Worm (Caenorhabditis elegans) whole organism, young adult: ENCODE measurements around the gene mut-14.

Source experiments
- C06A6.2 ChIP-seq: fragments of 200-800 bp; sonication (Bioruptor generic); conservative IDR thresholded peaks from 2 replicates; pipeline ENCODE4 v1.3.6; 2022; ENCODE audit warnings: missing genetic modification characterization, missing compliant biosample characterization
- F22D6.2 ChIP-seq: sonication (generic microtip); optimal IDR thresholded peaks from 2 replicates; lab custom pipeline; 2016; ENCODE audit warnings: mild to moderate bottlenecking, missing genetic modification characterization, missing compliant biosample characterization
- F55B11.4 ChIP-seq: sonication (generic microtip); optimal IDR thresholded peaks from 2 replicates; lab custom pipeline; 2016; ENCODE audit warnings: missing compliant biosample characterization, missing genetic modification characterization, borderline replicate concordance; ENCODE audit not compliant: insufficient read depth
- K11D2.4 ChIP-seq: fragments of 200-800 bp; sonication (Bioruptor generic); IDR thresholded peaks from 2 replicates; pipeline ENCODE4 v1.3.6; 2022; ENCODE audit warnings: missing genetic modification reagents, missing genetic modification characterization, missing compliant biosample characterization
- T07F8.4 ChIP-seq: sonication (generic microtip); optimal IDR thresholded peaks from 2 replicates; lab custom pipeline; 2016; ENCODE audit warnings: mild to moderate bottlenecking, missing genetic modification characterization, moderate library complexity, missing compliant biosample characterization
- Y53G8AR.9 ChIP-seq: fragments of 200-800 bp; sonication (Bioruptor generic); conservative IDR thresholded peaks from 2 replicates; pipeline ENCODE4 v1.3.6; 2022; ENCODE audit warnings: missing genetic modification reagents, missing genetic modification characterization, missing compliant biosample characterization
- Y95B8A.8 ChIP-seq: fragments of 200-800 bp; sonication (Bioruptor generic); IDR thresholded peaks from 2 replicates; pipeline ENCODE4 v1.3.6; 2022; ENCODE audit warnings: missing genetic modification reagents, missing genetic modification characterization, missing compliant biosample characterization
- akir-1 ChIP-seq: fragments of 200-800 bp; sonication (Bioruptor generic); optimal IDR thresholded peaks from 2 replicates; lab custom pipeline; 2018; ENCODE audit warnings: mild to moderate bottlenecking, missing genetic modification characterization, moderate library complexity, missing compliant biosample characterization
- aptf-3 ChIP-seq: fragments of 200-800 bp; sonication (Bioruptor generic); IDR thresholded peaks from 2 replicates; pipeline ENCODE4 v1.3.6; 2022; ENCODE audit warnings: missing genetic modification characterization, missing compliant biosample characterization
- atf-7 ChIP-seq: sonication (generic microtip); optimal IDR thresholded peaks from 2 replicates; lab custom pipeline; 2017; ENCODE audit warnings: mild to moderate bottlenecking, missing genetic modification characterization, missing compliant biosample characterization
- athp-1 ChIP-seq: sonication (generic microtip); optimal IDR thresholded peaks from 2 replicates; lab custom pipeline; 2017; ENCODE audit warnings: mild to moderate bottlenecking, missing genetic modification characterization, missing compliant biosample characterization
- attf-3 ChIP-seq: fragments of 200-800 bp; sonication (Bioruptor generic); conservative IDR thresholded peaks from 2 replicates; pipeline ENCODE4 v1.3.6; 2022; ENCODE audit warnings: missing genetic modification reagents, missing genetic modification characterization, missing compliant biosample characterization
- attf-5 ChIP-seq: fragments of 200-800 bp; sonication (Bioruptor generic); optimal IDR thresholded peaks from 2 replicates; lab custom pipeline; 2018; ENCODE audit warnings: mild to moderate bottlenecking, missing genetic modification characterization, missing compliant biosample characterization
- bed-2 ChIP-seq: fragments of 200-800 bp; sonication (Bioruptor generic); IDR thresholded peaks from 2 replicates; pipeline ENCODE4 v1.3.6; 2022; ENCODE audit warnings: missing genetic modification reagents, missing genetic modification characterization, missing compliant biosample characterization
- cebp-2 ChIP-seq: fragments of 200-800 bp; sonication (Bioruptor generic); IDR thresholded peaks from 2 replicates; pipeline ENCODE4 v1.3.6; 2022; ENCODE audit warnings: missing genetic modification characterization, missing compliant biosample characterization
- ceh-100 ChIP-seq: fragments of 200-800 bp; sonication (Bioruptor generic); IDR thresholded peaks from 2 replicates; pipeline ENCODE4 v1.3.6; 2022; ENCODE audit warnings: missing genetic modification reagents, missing genetic modification characterization, missing compliant biosample characterization
- ceh-91 ChIP-seq: fragments of 200-800 bp; sonication (Bioruptor generic); IDR thresholded peaks from 2 replicates; pipeline ENCODE4 v1.3.6; 2022; ENCODE audit warnings: missing genetic modification reagents, missing genetic modification characterization, missing compliant biosample characterization
- chd-7 ChIP-seq: sonication (generic microtip); optimal IDR thresholded peaks from 2 replicates; lab custom pipeline; 2016; ENCODE audit warnings: mild to moderate bottlenecking, missing genetic modification characterization, moderate library complexity, missing compliant biosample characterization
- egl-44 ChIP-seq: fragments of 200-800 bp; sonication (Bioruptor generic); IDR thresholded peaks from 2 replicates; pipeline ENCODE4 v1.3.6; 2022; ENCODE audit warnings: missing genetic modification reagents, missing genetic modification characterization, missing compliant biosample characterization
- egrh-3 ChIP-seq: fragments of 200-800 bp; sonication (Bioruptor generic); IDR thresholded peaks from 2 replicates; pipeline ENCODE4 v1.3.6; 2022; ENCODE audit warnings: missing genetic modification reagents, missing genetic modification characterization, missing compliant biosample characterization
- him-1 ChIP-seq: sonication (generic microtip); optimal IDR thresholded peaks from 2 replicates; lab custom pipeline; 2016; ENCODE audit warnings: missing genotype, missing genetic modification reagents, missing genetic modification characterization, missing compliant biosample characterization
- hmg-1.2 ChIP-seq: fragments of 200-800 bp; sonication (Bioruptor generic); IDR thresholded peaks from 2 replicates; pipeline ENCODE4 v1.3.6; 2022; ENCODE audit warnings: missing genetic modification reagents, missing genetic modification characterization, missing compliant biosample characterization
- lin-26 ChIP-seq: fragments of 200-800 bp; sonication (Bioruptor generic); IDR thresholded peaks from 2 replicates; pipeline ENCODE4 v1.3.6; 2022; ENCODE audit warnings: missing genetic modification reagents, missing genetic modification characterization, missing compliant biosample characterization
- madf-3 ChIP-seq: fragments of 200-800 bp; sonication (Bioruptor generic); IDR thresholded peaks from 2 replicates; pipeline ENCODE4 v1.3.6; 2022; ENCODE audit warnings: missing genetic modification reagents, missing genetic modification characterization, missing compliant biosample characterization
- madf-6 ChIP-seq: fragments of 200-800 bp; sonication (Bioruptor generic); IDR thresholded peaks from 2 replicates; pipeline ENCODE4 v1.3.6; 2022; ENCODE audit warnings: missing genetic modification reagents, missing genetic modification characterization, missing compliant biosample characterization
- nfya-1 ChIP-seq: sonication (generic microtip); optimal IDR thresholded peaks from 2 replicates; lab custom pipeline; 2017; ENCODE audit warnings: antibody characterized with exemption, missing compliant biosample characterization, missing genetic modification characterization, borderline replicate concordance; ENCODE audit not compliant: insufficient read depth
- nfya-2 ChIP-seq: fragments of 200-800 bp; sonication (Bioruptor generic); IDR thresholded peaks from 2 replicates; pipeline ENCODE4 v1.3.6; 2022; ENCODE audit warnings: missing genetic modification reagents, missing genetic modification characterization, missing compliant biosample characterization
- nhr-80 ChIP-seq: sonication (generic microtip); optimal IDR thresholded peaks from 2 replicates; lab custom pipeline; 2016; ENCODE audit warnings: missing genetic modification characterization, missing compliant biosample characterization
- pbrm-1 ChIP-seq: fragments of 200-800 bp; sonication (Bioruptor generic); IDR thresholded peaks from 2 replicates; pipeline ENCODE4 v1.3.6; 2022; ENCODE audit warnings: missing genetic modification reagents, missing genetic modification characterization, missing compliant biosample characterization
- rcor-1 ChIP-seq: fragments of 200-800 bp; sonication (Bioruptor generic); IDR thresholded peaks from 2 replicates; pipeline ENCODE4 v1.3.6; 2022; ENCODE audit warnings: missing genetic modification reagents, missing genetic modification characterization, missing compliant biosample characterization
- rec-8 ChIP-seq, 2 experiments: sonication (generic microtip); optimal IDR thresholded peaks; 2 replicates each; lab custom pipeline; 2016; ENCODE audit warnings: mild to moderate bottlenecking in 2 of 2, missing genetic modification characterization in 2 of 2, missing genetic modification reagents in 2 of 2, missing genotype in 2 of 2, missing biosample characterization in 1 of 2, missing compliant biosample characterization in 1 of 2, moderate library complexity in 1 of 2
- repo-1 ChIP-seq: sonication (generic microtip); optimal IDR thresholded peaks from 2 replicates; lab custom pipeline; 2017; ENCODE audit warnings: mild to moderate bottlenecking, missing genetic modification characterization, missing compliant biosample characterization
- snpc-4 ChIP-seq, 5 experiments: fragments of 150-350 bp in 1 of 5; sonication (generic microtip) in 4 of 5; optimal IDR thresholded peaks; 2 replicates each; lab custom pipeline; 2014 to 2018; ENCODE audit warnings: missing genetic modification characterization in 5 of 5, missing biosample characterization in 3 of 5, antibody characterized with exemption in 2 of 5, mild to moderate bottlenecking in 2 of 5, missing compliant biosample characterization in 2 of 5, missing genotype in 2 of 5, moderate library complexity in 2 of 5, missing genetic modification reagents in 1 of 5
- tlf-1 ChIP-seq: fragments of 200-800 bp; sonication (Bioruptor generic); optimal IDR thresholded peaks from 2 replicates; lab custom pipeline; 2018; ENCODE audit warnings: mild to moderate bottlenecking, missing genetic modification characterization, missing compliant biosample characterization
- unc-62 ChIP-seq: fragments of 150-350 bp; optimal IDR thresholded peaks from 2 replicates; lab custom pipeline; 2014; ENCODE audit warnings: missing biosample characterization, missing genetic modification reagents, missing genetic modification characterization
- ztf-18 ChIP-seq: sonication (generic microtip); optimal IDR thresholded peaks from 2 replicates; lab custom pipeline; 2016; ENCODE audit warnings: missing genotype, mild to moderate bottlenecking, missing genetic modification characterization, missing compliant biosample characterization
- ztf-25 ChIP-seq: fragments of 200-800 bp; sonication (Bioruptor generic); IDR thresholded peaks from 2 replicates; pipeline ENCODE4 v1.3.6; 2022; ENCODE audit warnings: missing genetic modification reagents, missing genetic modification characterization, missing compliant biosample characterization
- ztf-28 ChIP-seq: fragments of 200-800 bp; sonication (Bioruptor generic); IDR thresholded peaks from 2 replicates; pipeline ENCODE4 v1.3.6; 2022; ENCODE audit warnings: missing genetic modification reagents, missing genetic modification characterization, missing compliant biosample characterization

Gene mut-14

DNA sequence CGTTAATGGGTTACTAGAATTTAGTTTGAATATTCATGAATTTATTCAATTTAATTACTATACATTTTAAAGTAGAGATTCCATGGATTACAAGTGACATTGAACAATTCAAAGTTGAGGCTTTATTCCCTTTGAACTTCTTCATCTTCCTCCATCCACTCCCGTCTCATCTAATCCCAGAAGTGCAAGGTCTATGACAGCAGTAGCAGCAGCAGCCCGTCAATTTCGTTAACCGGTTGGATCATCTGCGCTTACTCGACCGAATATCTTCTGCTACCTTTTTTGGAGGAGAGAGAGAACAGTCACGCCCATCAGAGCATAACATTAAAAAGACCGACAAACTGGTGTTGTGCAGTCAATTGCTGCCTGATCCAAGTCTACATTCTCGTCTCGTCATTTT lies 43.2 kb downstream of the mut-14 start, which contains the start of gene M03E7.2:
M03E7.2 (plus strand) TSS at position 301 of the 400 bp plus-strand sequence.
- TF ChIP-seq pbrm-1 (GFP tag; lab: Robert Waterston, UW) (no peak), C06A6.2 (GFP tag; lab: Robert Waterston, UW) (no peak), egl-44 (GFP tag; lab: Robert Waterston, UW) (no peak), chd-7 (no peak), ztf-25 (GFP tag; lab: Robert Waterston, UW) (no peak), Y95B8A.8 (no peak), ceh-100 (GFP tag; lab: Robert Waterston, UW) (no peak), nhr-80 (no peak), egrh-3 (GFP tag; lab: Robert Waterston, UW) (no peak), F22D6.2 (tag; lab: Kevin White, UChicago) (no peak), tlf-1 (GFP tag; lab: Kevin White, UChicago) (no peak), akir-1 (GFP tag; lab: Kevin White, UChicago) (no peak), T07F8.4 (no peak), attf-3 (GFP tag; lab: Robert Waterston, UW) (no peak), rcor-1 (GFP tag; lab: Robert Waterston, UW) (no peak), hmg-1.2 (GFP tag; lab: Robert Waterston, UW) (no peak), repo-1 (tag; lab: Kevin White, UChicago) (no peak), athp-1 (tag; lab: Kevin White, UChicago) (no peak), aptf-3 (GFP tag; lab: Robert Waterston, UW) (no peak), bed-2 (GFP tag; lab: Robert Waterston, UW) (no peak)

DNA sequence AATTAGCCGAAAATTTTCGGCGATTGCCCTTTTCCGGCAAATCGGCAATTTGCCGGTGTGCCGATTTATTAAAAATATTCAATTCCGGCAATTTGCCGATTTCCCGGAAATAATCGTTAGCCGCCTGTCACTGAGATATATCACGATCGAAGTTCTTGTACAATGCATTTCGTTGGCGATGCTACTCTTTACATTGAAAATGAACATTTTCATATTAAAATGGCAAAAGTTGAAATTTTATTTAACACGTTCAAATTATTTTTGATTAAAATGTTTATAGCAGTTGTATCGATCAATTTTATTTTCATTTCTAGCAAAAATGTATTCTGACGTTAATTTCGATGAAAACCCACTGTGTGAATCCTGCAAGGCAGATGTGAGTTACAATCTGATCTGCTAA lies 45.8 kb downstream of the mut-14 start, which contains the start of gene M03E7.3:
M03E7.3 (plus strand) TSS at position 301 of the 400 bp plus-strand sequence.
- no peak for TF ChIP-seq F55B11.4
- no peak for TF ChIP-seq cebp-2
- no peak for TF ChIP-seq nfya-1 (tag; lab: Kevin White, UChicago)
- TF ChIP-seq atf-7 (tag; lab: Kevin White, UChicago): no peak
- no peak for TF ChIP-seq him-1 (tag; lab: Kevin White, UChicago)
- TF ChIP-seq madf-6 (GFP tag; lab: Robert Waterston, UW): no peak
- TF ChIP-seq unc-62 (GFP tag; lab: Kevin White, UChicago): no peak
- no peak for TF ChIP-seq lin-26
- TF ChIP-seq, all 124 proteins: peak for 0

DNA sequence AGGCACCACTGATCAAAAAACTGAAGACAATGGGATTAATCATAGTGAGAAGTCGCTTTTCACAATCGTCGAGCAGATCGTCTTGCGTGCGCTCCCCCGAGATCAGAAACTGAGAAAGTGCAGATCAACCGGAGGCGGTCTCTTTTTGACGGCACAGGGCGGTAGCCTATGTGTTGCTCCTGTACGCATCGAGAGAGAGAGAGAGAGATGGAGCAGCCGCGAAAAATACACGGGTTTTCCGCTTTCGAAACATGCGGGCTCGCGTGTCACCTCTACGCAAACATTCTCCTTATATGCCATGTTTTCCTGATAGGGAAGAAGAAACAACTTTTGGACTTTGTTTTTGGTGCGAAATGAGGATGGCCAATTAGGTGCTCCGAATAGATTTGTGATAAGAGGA lies 47.4 kb downstream of the mut-14 start, which contains the start of gene lrpc-1:
lrpc-1 (minus strand) TSS at position 101 of the 400 bp plus-strand sequence.
- TF ChIP-seq Y53G8AR.9 (GFP tag; lab: Robert Waterston, UW) (no peak), ztf-18 (tag; lab: Kevin White, UChicago) (no peak), K11D2.4 (GFP tag; lab: Robert Waterston, UW) (no peak), F22D6.2 (tag; lab: Kevin White, UChicago) (no peak), snpc-4 (GFP tag; optimal IDR thresholded peaks at IDR 0.05; lab: Kevin White, UChicago) (no peak), snpc-4 (tag; optimal IDR thresholded peaks at IDR 0.05; lab: Kevin White, UChicago) (no peak), nfya-2 (GFP tag; lab: Robert Waterston, UW) (no peak), attf-5 (GFP tag; lab: Kevin White, UChicago) (no peak)

DNA sequence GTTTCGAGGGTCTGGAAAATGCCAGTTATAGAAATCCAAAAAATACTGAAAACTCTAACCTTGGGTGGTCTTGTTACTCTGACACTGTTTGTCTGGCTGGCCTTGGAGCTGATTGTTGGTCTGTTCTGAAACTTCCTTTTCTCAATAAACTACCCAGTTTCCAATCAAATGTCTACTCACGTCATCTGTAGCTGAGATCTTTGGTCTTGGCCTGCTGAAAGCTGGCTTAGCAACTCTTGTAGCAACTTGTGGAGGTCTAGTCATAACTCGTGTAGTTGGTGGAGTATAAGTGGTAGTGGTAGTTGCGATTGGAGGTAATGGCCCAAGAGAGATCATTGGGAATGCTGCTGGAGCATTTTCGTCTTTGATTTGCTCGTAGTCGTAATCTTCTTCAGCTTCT lies 50.3 kb downstream of the mut-14 start:
- TF ChIP-seq rec-8 (tag; optimal IDR thresholded peaks at IDR 0.05; lab: Kevin White, UChicago): no peak
- no peak for TF ChIP-seq madf-3 (GFP tag; lab: Robert Waterston, UW)
- TF ChIP-seq ceh-91 (GFP tag; lab: Robert Waterston, UW): no peak
- TF ChIP-seq cebp-2: no peak
- TF ChIP-seq ztf-28 (GFP tag; lab: Robert Waterston, UW): no peak
